Worm (Caenorhabditis elegans): ENCODE data around the gene unc-76.
A peak's percentile ranks its signal among the peaks of the same experiment; 100 is the strongest.
"Not testable (repeated sequence)": the region's sequence is repeated elsewhere in the genome, so short reads cannot be mapped to it uniquely, and the experiment has no call there.

unc-76 gene

ce11 chrV:15071015-15071810, at the start of gene unc-76:
Gene unc-76 (plus strand): TSS chrV:15071760.
- TF ChIP-seq hmg-4 (GFP tag; optimal IDR thresholded peaks at IDR 0.05), result peak; percentile 53
- TF ChIP-seq aly-1 (tag; optimal IDR thresholded peaks at IDR 0.05), result peak; percentile 14
- TF ChIP-seq ama-1 (optimal IDR thresholded peaks at IDR 0.05), result no peak
- TF ChIP-seq flt-1 (GFP tag; IDR thresholded peaks at IDR 0.05), result no peak
- no peak for TF ChIP-seq tbx-37 (GFP tag; conservative IDR thresholded peaks at IDR 0.05)
- no peak for TF ChIP-seq B0310.2 (tag; optimal IDR thresholded peaks at IDR 0.05)
- no peak for TF ChIP-seq pes-1 (GFP tag; IDR thresholded peaks at IDR 0.05)
- TF ChIP-seq ceh-13 (GFP tag; optimal IDR thresholded peaks at IDR 0.05), result no peak
- TF ChIP-seq tra-4 (tag; optimal IDR thresholded peaks at IDR 0.05), result no peak

DNA sequence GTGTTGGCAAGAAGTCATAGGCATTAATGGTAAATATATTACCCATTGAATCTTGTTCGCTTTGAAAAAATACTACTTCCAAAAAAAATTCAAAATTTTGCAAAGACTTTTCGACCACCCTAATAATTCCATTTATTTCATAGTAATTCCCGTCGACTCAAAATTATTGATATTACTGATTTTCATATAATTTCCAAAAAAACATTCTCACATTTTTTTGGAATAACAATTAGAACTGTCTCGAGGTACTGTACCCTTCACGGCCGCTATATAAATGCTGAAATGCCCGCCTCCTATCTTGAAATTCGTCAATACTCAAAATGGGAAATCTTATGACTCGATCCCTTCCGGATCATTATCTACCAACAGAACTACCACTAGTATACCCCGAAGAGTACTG, 48.0 kb upstream of the unc-76 start, which contains the start of gene F14H8.4:
Gene F14H8.4, plus strand, starts transcription at position 301 of the 400 bp plus-strand sequence.
- TF ChIP-seq hmbx-1 (tag; optimal IDR thresholded peaks at IDR 0.05) (no peak), sea-1 (GFP tag; conservative IDR thresholded peaks at IDR 0.05) (no peak), aly-1 (tag; optimal IDR thresholded peaks at IDR 0.05) (no peak), ets-7 (tag; optimal IDR thresholded peaks at IDR 0.05) (no peak), pes-1 (GFP tag; IDR thresholded peaks at IDR 0.05) (no peak), ceh-36 (tag; optimal IDR thresholded peaks at IDR 0.05) (no peak), ceh-13 (GFP tag; optimal IDR thresholded peaks at IDR 0.05) (no peak), hmg-4 (GFP tag; optimal IDR thresholded peaks at IDR 0.05) (no peak), F13C5.2 (tag; optimal IDR thresholded peaks at IDR 0.05) (no peak), B0310.2 (tag; optimal IDR thresholded peaks at IDR 0.05) (no peak), ama-1 (optimal IDR thresholded peaks at IDR 0.05) (no peak), scrt-1 (GFP tag; IDR thresholded peaks at IDR 0.05) (no peak)

DNA sequence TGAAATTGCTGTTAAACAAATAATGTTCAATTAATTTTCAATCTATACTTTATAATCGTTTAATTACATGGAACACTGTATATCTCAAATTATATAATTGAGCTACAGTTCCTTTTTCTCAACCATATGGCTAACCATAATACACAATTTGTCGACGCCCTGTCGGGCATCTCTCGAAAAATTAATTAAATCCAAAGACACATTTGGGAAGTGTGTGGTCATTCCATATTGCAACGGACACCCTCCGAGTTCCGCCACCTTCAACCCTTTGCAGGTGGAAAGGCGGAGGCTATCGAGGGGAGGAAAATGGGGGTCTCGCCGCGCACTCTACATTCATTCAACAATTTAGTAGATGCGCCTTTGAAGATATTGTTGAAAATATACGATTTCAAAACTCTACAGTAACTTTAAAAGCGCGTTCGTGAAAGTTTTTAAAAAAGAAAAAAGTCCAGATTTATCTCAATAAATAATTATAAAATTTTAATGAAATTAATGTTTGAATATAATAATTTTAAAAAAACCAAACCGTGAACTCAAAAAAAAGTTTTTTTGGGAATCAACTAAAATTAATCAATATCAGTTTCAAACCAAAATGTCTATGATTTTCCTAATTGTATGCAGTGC, 42.6 kb upstream of the unc-76 start, which contains the start of gene F14H8.8:
Gene F14H8.8, plus strand, starts transcription at position 574 of the 624 bp plus-strand sequence.
- TF ChIP-seq tbx-37 (GFP tag; conservative IDR thresholded peaks at IDR 0.05), result no peak
- no peak for TF ChIP-seq tbx-11 (GFP tag; IDR thresholded peaks at IDR 0.05)
- TF ChIP-seq sea-1 (GFP tag; conservative IDR thresholded peaks at IDR 0.05), result no peak
- TF ChIP-seq hmg-4 (GFP tag; optimal IDR thresholded peaks at IDR 0.05), result peak; percentile 12
- TF ChIP-seq ets-7 (tag; optimal IDR thresholded peaks at IDR 0.05), result no peak
- no peak for TF ChIP-seq pes-1 (GFP tag; IDR thresholded peaks at IDR 0.05)
- TF ChIP-seq ceh-36 (tag; optimal IDR thresholded peaks at IDR 0.05), result peak; percentile 2
- no peak for TF ChIP-seq B0310.2 (tag; optimal IDR thresholded peaks at IDR 0.05)
- TF ChIP-seq F13C5.2 (tag; optimal IDR thresholded peaks at IDR 0.05), result no peak
- no peak for TF ChIP-seq ceh-13 (GFP tag; optimal IDR thresholded peaks at IDR 0.05)
- no peak for TF ChIP-seq aly-1 (tag; optimal IDR thresholded peaks at IDR 0.05)
- TF ChIP-seq hnd-1 (tag; optimal IDR thresholded peaks at IDR 0.05), result no peak
- no peak for TF ChIP-seq hmbx-1 (tag; optimal IDR thresholded peaks at IDR 0.05)
- no peak for TF ChIP-seq flt-1 (GFP tag; IDR thresholded peaks at IDR 0.05)
- TF ChIP-seq scrt-1 (GFP tag; IDR thresholded peaks at IDR 0.05), result no peak
- TF ChIP-seq tra-4 (tag; optimal IDR thresholded peaks at IDR 0.05), result no peak

ce11 chrV:15031373-15031772, 40.2 kb upstream of the unc-76 start, which contains the start of gene cng-1:
Gene cng-1 (minus strand): TSS chrV:15031473.
- not testable (repeated sequence) for TF ChIP-seq tbx-11 (GFP tag; IDR thresholded peaks at IDR 0.05); scrt-1 (GFP tag; IDR thresholded peaks at IDR 0.05); B0310.2 (tag; optimal IDR thresholded peaks at IDR 0.05)

- TF ChIP-seq ceh-36 (tag; optimal IDR thresholded peaks at IDR 0.05); pes-1 (GFP tag; IDR thresholded peaks at IDR 0.05); flt-1 (GFP tag; IDR thresholded peaks at IDR 0.05): not testable (repeated sequence)
Observed at ce11 chrV:15036769-15037168, 34.8 kb upstream of the unc-76 start, which contains the start of gene melo-3. Gene melo-3 (minus strand): TSS chrV:15036869.

DNA sequence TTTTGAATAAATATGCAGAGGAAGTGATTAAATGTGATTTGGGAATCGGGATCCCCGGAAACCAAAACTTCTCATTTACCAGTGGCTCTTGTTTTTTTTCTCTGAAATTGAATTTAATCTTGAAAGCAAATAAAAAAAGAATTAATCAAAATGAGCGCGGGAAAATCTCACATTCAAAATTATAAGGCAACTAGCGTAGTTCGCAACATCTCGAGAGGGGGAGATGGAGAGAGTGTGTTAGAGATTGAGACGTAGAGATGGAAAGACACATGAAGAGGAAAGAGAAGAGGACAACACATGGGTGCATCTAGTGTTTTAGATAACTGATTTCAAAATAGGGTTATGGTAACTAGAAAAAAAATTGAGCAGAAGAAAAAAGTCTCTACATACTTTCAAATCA, 23.5 kb upstream of the unc-76 start, which contains the start of gene sdc-3:
Gene sdc-3, minus strand, starts transcription at position 101 of the 400 bp plus-strand sequence.
- TF ChIP-seq flt-1 (GFP tag; IDR thresholded peaks at IDR 0.05), result no peak
- TF ChIP-seq scrt-1 (GFP tag; IDR thresholded peaks at IDR 0.05), result no peak
- TF ChIP-seq ama-1 (optimal IDR thresholded peaks at IDR 0.05), result no peak
- no peak for TF ChIP-seq hmbx-1 (tag; optimal IDR thresholded peaks at IDR 0.05)
- TF ChIP-seq tbx-11 (GFP tag; IDR thresholded peaks at IDR 0.05), result no peak
- TF ChIP-seq B0310.2 (tag; optimal IDR thresholded peaks at IDR 0.05), result no peak
- no peak for TF ChIP-seq F13C5.2 (tag; optimal IDR thresholded peaks at IDR 0.05)
- TF ChIP-seq hmg-4 (GFP tag; optimal IDR thresholded peaks at IDR 0.05), result no peak
- TF ChIP-seq sea-1 (GFP tag; conservative IDR thresholded peaks at IDR 0.05), result no peak
- TF ChIP-seq hnd-1 (tag; optimal IDR thresholded peaks at IDR 0.05), result no peak
- no peak for TF ChIP-seq ceh-36 (tag; optimal IDR thresholded peaks at IDR 0.05)
- no peak for TF ChIP-seq ets-7 (tag; optimal IDR thresholded peaks at IDR 0.05)
- TF ChIP-seq tra-4 (tag; optimal IDR thresholded peaks at IDR 0.05), result no peak
- TF ChIP-seq aly-1 (tag; optimal IDR thresholded peaks at IDR 0.05), result no peak
- TF ChIP-seq pes-1 (GFP tag; IDR thresholded peaks at IDR 0.05), result no peak
- TF ChIP-seq ceh-13 (GFP tag; optimal IDR thresholded peaks at IDR 0.05), result no peak
- TF ChIP-seq tbx-37 (GFP tag; conservative IDR thresholded peaks at IDR 0.05), result no peak

- TF ChIP-seq tra-4 (tag; optimal IDR thresholded peaks at IDR 0.05) (no peak), B0310.2 (tag; optimal IDR thresholded peaks at IDR 0.05) (no peak), hnd-1 (tag; optimal IDR thresholded peaks at IDR 0.05) (no peak), hmg-4 (GFP tag; optimal IDR thresholded peaks at IDR 0.05) (no peak), tbx-11 (GFP tag; IDR thresholded peaks at IDR 0.05) (no peak), flt-1 (GFP tag; IDR thresholded peaks at IDR 0.05) (no peak), ama-1 (optimal IDR thresholded peaks at IDR 0.05) (no peak), ceh-36 (tag; optimal IDR thresholded peaks at IDR 0.05) (no peak), tbx-37 (GFP tag; conservative IDR thresholded peaks at IDR 0.05) (no peak), hmbx-1 (tag; optimal IDR thresholded peaks at IDR 0.05) (no peak), pes-1 (GFP tag; IDR thresholded peaks at IDR 0.05) (no peak), sea-1 (GFP tag; conservative IDR thresholded peaks at IDR 0.05) (no peak), aly-1 (tag; optimal IDR thresholded peaks at IDR 0.05) (no peak), F13C5.2 (tag; optimal IDR thresholded peaks at IDR 0.05) (no peak), scrt-1 (GFP tag; IDR thresholded peaks at IDR 0.05) (no peak), ets-7 (tag; optimal IDR thresholded peaks at IDR 0.05) (no peak), ceh-13 (GFP tag; optimal IDR thresholded peaks at IDR 0.05) (no peak)
Observed at ce11 chrV:15051720-15052119, 19.8 kb upstream of the unc-76 start.

All from whole organism, early embryonic.